Worm (Caenorhabditis elegans) whole organism, L4/young adult: ENCODE measurements around the gene Y37E11B.10.

Experiments used
- W03F9.2 ChIP-seq: fragments of 150-350 bp; optimal IDR thresholded peaks from 2 replicates; lab custom pipeline; 2014; ENCODE audit warnings: missing biosample characterization, missing genetic modification characterization
- him-1 ChIP-seq: sonication (generic microtip); optimal IDR thresholded peaks from 2 replicates; lab custom pipeline; 2016; ENCODE audit warnings: missing genotype, missing genetic modification reagents, missing genetic modification characterization, missing compliant biosample characterization

ce11 chrIV:3655896-3656295 lies 49.6 kb upstream of the Y37E11B.10 start:
- no peak for TF ChIP-seq W03F9.2 (tag; lab: Kevin White, UChicago)
- no peak for TF ChIP-seq him-1
